Worm (Caenorhabditis elegans) whole organism, L4/young adult: ENCODE data around the gene F20G2.6.

ENCODE experiments used
- dao-5 ChIP-seq: sonication (generic microtip); optimal IDR thresholded peaks from 2 replicates; lab custom pipeline; 2016; ENCODE audit warnings: missing genotype, missing genetic modification characterization, moderate library complexity, missing compliant biosample characterization
- him-1 ChIP-seq: sonication (generic microtip); optimal IDR thresholded peaks from 2 replicates; lab custom pipeline; 2016; ENCODE audit warnings: missing genotype, missing genetic modification reagents, missing genetic modification characterization, missing compliant biosample characterization

- TF ChIP-seq him-1 (tag; lab: Kevin White, UChicago) (no peak), dao-5 (tag; lab: Kevin White, UChicago) (no peak)
Observed at ce11 chrV:13753481-13753880, 9.4 kb upstream of the F20G2.6 start, which contains the start of gene F20G2.1.
